Fruit fly (Drosophila melanogaster): ENCODE measurements around the gene CG13893.

DNA sequence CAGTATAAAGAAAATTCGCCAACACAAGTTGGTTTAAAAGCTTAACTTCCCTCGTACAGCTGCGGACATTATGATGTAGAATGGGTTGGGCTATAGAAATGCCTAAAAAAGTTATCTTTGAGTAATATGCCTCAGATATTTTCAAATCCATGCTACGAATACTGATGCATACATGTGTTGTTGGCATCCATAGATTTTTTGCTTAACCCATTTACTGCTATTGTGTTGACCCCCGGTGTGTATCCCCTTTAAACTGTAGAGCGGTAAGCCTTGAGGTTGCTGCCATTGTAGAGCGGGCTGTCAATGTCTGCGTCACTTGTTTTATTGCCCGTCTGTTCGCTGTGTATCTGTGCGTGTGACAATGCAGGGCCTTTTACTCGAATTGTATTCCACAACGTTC lies 50.9 kb downstream of the CG13893 start:
- TF ChIP-seq CG9948 (tag; optimal IDR thresholded peaks at IDR 0.05) (peak; percentile 88), CG17806 (tag; optimal IDR thresholded peaks at IDR 0.05) (peak; percentile 93), CG15710 (tag; optimal IDR thresholded peaks at IDR 0.05) (peak; percentile 97), CG8301 (tag; optimal IDR thresholded peaks at IDR 0.05) (peak; percentile 64), gl (tag; optimal IDR thresholded peaks at IDR 0.05) (peak; percentile 94), CG12605 (GFP tag; IDR thresholded peaks at IDR 0.05) (peak; percentile 71), CG8159 (tag; optimal IDR thresholded peaks at IDR 0.05) (peak; percentile 96), CG4496 (GFP tag; IDR thresholded peaks at IDR 0.05) (peak; percentile 92), D1 (tag; optimal IDR thresholded peaks at IDR 0.05) (peak; percentile 84), Snoo (tag; optimal IDR thresholded peaks at IDR 0.05) (peak; percentile 89)
